Fruit fly (Drosophila melanogaster): ENCODE data around the gene RhoGAP19D.
"Not testable (repeated sequence)": the region's sequence is repeated elsewhere in the genome, so short reads cannot be mapped to it uniquely, and the experiment has no call there.

Gene RhoGAP19D

dm6 chrX:20510540-20510939 is at the start of gene RhoGAP19D:
TSS of gene RhoGAP19D (minus strand) at chrX:20510694.
- TF ChIP-seq ovo (GFP tag; optimal IDR thresholded peaks at IDR 0.05) (peak; percentile 73), CG11617 (GFP tag; optimal IDR thresholded peaks at IDR 0.05) (no peak), Clk (GFP tag; optimal IDR thresholded peaks at IDR 0.05) (no peak), pad (GFP tag; optimal IDR thresholded peaks at IDR 0.05) (peak; percentile 62), Hr96 (GFP tag; optimal IDR thresholded peaks at IDR 0.05) (peak; percentile 73), CG5204 (GFP tag; optimal IDR thresholded peaks at IDR 0.05) (no peak), bab1 (GFP tag; optimal IDR thresholded peaks at IDR 0.05) (peak; percentile 72), CG33017 (tag; optimal IDR thresholded peaks at IDR 0.05) (no peak), cic (GFP tag; optimal IDR thresholded peaks at IDR 0.05) (peak; percentile 29), CG7101 (tag; optimal IDR thresholded peaks at IDR 0.05) (peak; percentile 67), CG1620 (GFP tag; optimal IDR thresholded peaks at IDR 0.05) (peak; percentile 90), toe (GFP tag; optimal IDR thresholded peaks at IDR 0.05) (peak; percentile 61), tj (GFP tag; optimal IDR thresholded peaks at IDR 0.05) (no peak), Crg-1 (GFP tag; optimal IDR thresholded peaks at IDR 0.05) (peak; percentile 84), CG14711 (tag; optimal IDR thresholded peaks at IDR 0.05) (peak; percentile 46), CG12768 (GFP tag; optimal IDR thresholded peaks at IDR 0.05) (peak; percentile 8), cnc (optimal IDR thresholded peaks at IDR 0.05) (no peak), Mnt (GFP tag; optimal IDR thresholded peaks at IDR 0.05) (peak; percentile 75), CG7045 (GFP tag; optimal IDR thresholded peaks at IDR 0.05) (peak; percentile 13)

DNA sequence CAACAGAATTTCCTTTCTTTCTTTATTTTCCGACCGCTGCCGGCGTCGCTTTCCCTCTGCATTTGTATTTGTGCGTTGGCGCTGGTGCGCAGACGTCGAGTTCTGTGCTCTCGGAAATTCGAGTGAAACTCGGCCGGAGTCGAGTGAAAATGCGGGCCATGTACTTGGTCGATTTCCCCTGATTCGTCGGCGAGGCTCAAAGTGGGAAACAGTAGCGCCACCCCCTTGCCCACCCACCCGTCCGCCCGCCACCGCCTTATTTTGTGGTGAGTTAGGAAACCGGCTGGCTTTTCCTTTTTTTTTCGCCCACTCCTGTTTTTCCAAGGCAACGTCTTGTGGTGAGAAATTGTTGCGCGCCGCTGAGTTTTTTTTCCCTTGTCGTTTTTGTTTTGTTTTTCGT is 49.1 kb upstream of the RhoGAP19D start:
- TF ChIP-seq bab1 (GFP tag; optimal IDR thresholded peaks at IDR 0.05) (no peak), cic (GFP tag; optimal IDR thresholded peaks at IDR 0.05) (no peak), pad (GFP tag; optimal IDR thresholded peaks at IDR 0.05) (peak; percentile 35)

DNA sequence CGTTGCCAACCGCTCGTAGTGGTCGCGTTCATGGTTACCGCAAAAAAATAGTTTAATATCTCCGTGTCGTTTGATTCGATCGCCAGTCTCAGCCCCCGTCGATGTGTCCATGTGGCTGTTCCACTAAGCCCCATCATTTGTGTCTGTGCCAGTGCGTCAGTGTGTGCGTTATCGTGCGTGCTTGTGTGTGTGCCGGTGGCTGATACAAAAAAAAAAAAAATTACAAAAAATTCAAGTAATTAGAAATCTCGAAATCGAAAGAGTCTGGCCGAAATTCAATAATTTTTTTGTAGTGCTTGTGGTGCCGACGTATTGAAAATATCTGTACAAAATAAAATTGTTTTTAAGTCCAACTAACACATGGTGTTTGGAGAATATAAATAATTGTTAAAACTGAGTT is 27.7 kb upstream of the RhoGAP19D start, which contains the start of gene RunxB:
RunxB (plus strand) TSS at position 301 of the 400 bp plus-strand sequence.
- TF ChIP-seq toe (GFP tag; optimal IDR thresholded peaks at IDR 0.05) = no peak
- TF ChIP-seq CG14711 (tag; optimal IDR thresholded peaks at IDR 0.05) = no peak
- no peak for TF ChIP-seq CG7045 (GFP tag; optimal IDR thresholded peaks at IDR 0.05)
- TF ChIP-seq ovo (GFP tag; optimal IDR thresholded peaks at IDR 0.05) = no peak
- TF ChIP-seq CG33017 (tag; optimal IDR thresholded peaks at IDR 0.05) = no peak
- no peak for TF ChIP-seq cic (GFP tag; optimal IDR thresholded peaks at IDR 0.05)
- no peak for TF ChIP-seq pad (GFP tag; optimal IDR thresholded peaks at IDR 0.05)
- TF ChIP-seq cnc (optimal IDR thresholded peaks at IDR 0.05) = no peak

- TF ChIP-seq Mnt (GFP tag; optimal IDR thresholded peaks at IDR 0.05) (no peak), bab1 (GFP tag; optimal IDR thresholded peaks at IDR 0.05) (no peak), kay (GFP tag; ENCODE audit: borderline replicate concordance) (no peak), Crg-1 (GFP tag; optimal IDR thresholded peaks at IDR 0.05) (no peak), Hr96 (GFP tag; optimal IDR thresholded peaks at IDR 0.05) (no peak), CG7045 (GFP tag; optimal IDR thresholded peaks at IDR 0.05) (no peak), CG1620 (GFP tag; optimal IDR thresholded peaks at IDR 0.05) (no peak), CG7101 (tag; optimal IDR thresholded peaks at IDR 0.05) (no peak)
Measured at dm6 chrX:20536112-20536511, 25.6 kb upstream of the RhoGAP19D start.

DNA sequence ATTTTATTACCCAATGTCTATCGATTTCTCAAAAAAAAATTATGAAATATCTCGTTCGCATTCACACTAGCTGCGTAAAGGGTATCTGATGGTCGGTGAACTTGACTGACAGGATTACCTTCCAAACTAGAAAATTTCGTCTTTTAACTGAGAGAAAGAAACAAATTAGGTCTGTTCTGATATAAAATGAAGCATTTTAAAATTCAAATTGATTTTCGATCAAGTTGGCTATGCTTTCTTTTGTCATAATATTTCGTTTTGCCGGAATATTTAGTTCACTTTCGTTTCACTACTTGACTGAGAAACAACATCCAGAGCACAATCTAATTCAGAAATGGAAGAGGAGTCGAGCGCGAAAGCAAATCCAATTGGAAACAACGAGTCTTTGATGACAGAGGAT is 16.8 kb upstream of the RhoGAP19D start, which contains the start of gene CG42579:
CG42579 (plus strand) TSS at position 301 of the 400 bp plus-strand sequence.
- TF ChIP-seq CG12768, CG11617, Mnt (GFP tag; optimal IDR thresholded peaks at IDR 0.05): not testable (repeated sequence)

- TF ChIP-seq CG7101 (tag; optimal IDR thresholded peaks at IDR 0.05) (peak; percentile 42), Clk (GFP tag; optimal IDR thresholded peaks at IDR 0.05) (no peak), CG12768 (GFP tag; optimal IDR thresholded peaks at IDR 0.05) (no peak), CG14711 (tag; optimal IDR thresholded peaks at IDR 0.05) (no peak), Hr96 (GFP tag; optimal IDR thresholded peaks at IDR 0.05) (peak; percentile 75), cic (GFP tag; optimal IDR thresholded peaks at IDR 0.05) (no peak), CG7045 (GFP tag; optimal IDR thresholded peaks at IDR 0.05) (no peak), ovo (GFP tag; optimal IDR thresholded peaks at IDR 0.05) (peak; percentile 45), Crg-1 (GFP tag; optimal IDR thresholded peaks at IDR 0.05) (peak; percentile 10), kay (GFP tag; ENCODE audit: borderline replicate concordance) (no peak), toe (GFP tag; optimal IDR thresholded peaks at IDR 0.05) (peak; percentile 37), CG11617 (GFP tag; optimal IDR thresholded peaks at IDR 0.05) (no peak), CG5204 (GFP tag; optimal IDR thresholded peaks at IDR 0.05) (no peak), Mnt (GFP tag; optimal IDR thresholded peaks at IDR 0.05) (peak; percentile 22), cnc (optimal IDR thresholded peaks at IDR 0.05) (no peak), CG1620 (GFP tag; optimal IDR thresholded peaks at IDR 0.05) (peak; percentile 72), pad (GFP tag; optimal IDR thresholded peaks at IDR 0.05) (peak; percentile 55), bab1 (GFP tag; optimal IDR thresholded peaks at IDR 0.05) (peak; percentile 72), CG33017 (tag; optimal IDR thresholded peaks at IDR 0.05) (no peak), tj (GFP tag; optimal IDR thresholded peaks at IDR 0.05) (peak; percentile 3)
Measured at dm6 chrX:20524754-20525236, 14.3 kb upstream of the RhoGAP19D start, which contains the start of gene Tak1. TSS of gene Tak1 (minus strand) at chrX:20524928.
